Fruit fly (Drosophila melanogaster): ENCODE measurements around the gene CG43155.
A peak's percentile ranks its signal among the peaks of the same experiment; 100 is the strongest.

CG43155 gene

dm6 chrX:11494731-11495277, 35.2 kb downstream of the CG43155 start (continued):
- TF ChIP-seq CG1233 (GFP tag; optimal IDR thresholded peaks at IDR 0.05) (peak; percentile 68), CG10274 (GFP tag; optimal IDR thresholded peaks at IDR 0.05) (no peak), pb (GFP tag; optimal IDR thresholded peaks at IDR 0.05) (peak; percentile 47), CG15514 (GFP tag; optimal IDR thresholded peaks at IDR 0.05) (peak; percentile 11), CG12659 (GFP tag; optimal IDR thresholded peaks at IDR 0.05) (peak; percentile 52), btn (GFP tag; optimal IDR thresholded peaks at IDR 0.05) (peak; percentile 53), CG1832 (GFP tag; optimal IDR thresholded peaks at IDR 0.05) (no peak), Elba2 (GFP tag; optimal IDR thresholded peaks at IDR 0.05) (no peak), nerfin-1 (tag; optimal IDR thresholded peaks at IDR 0.05) (peak; percentile 84), jumu (GFP tag; optimal IDR thresholded peaks at IDR 0.05) (peak; percentile 69), CG8359 (GFP tag; optimal IDR thresholded peaks at IDR 0.05; ENCODE audit: borderline replicate concordance) (peak; percentile 61), Hr78 (GFP tag; optimal IDR thresholded peaks at IDR 0.05) (peak in 1 of 2 experiments; percentile 52), cg (GFP tag; optimal IDR thresholded peaks at IDR 0.05) (peak; percentile 59), peb (GFP tag; IDR thresholded peaks at IDR 0.05) (peak; percentile 47; the same call in 1 of the 2 replicates), CG2875 (GFP tag; optimal IDR thresholded peaks at IDR 0.05) (peak; percentile 80), CG9876 (GFP tag; optimal IDR thresholded peaks at IDR 0.05) (peak; percentile 39), CG8924 (tag; optimal IDR thresholded peaks at IDR 0.05) (peak; percentile 83), CG32767 (GFP tag; IDR thresholded peaks at IDR 0.05) (peak; percentile 65; the same call in 1 of the 2 replicates), CG1024 (GFP tag; IDR thresholded peaks at IDR 0.05) (no peak), CG10959 (GFP tag; IDR thresholded peaks at IDR 0.05) (peak; percentile 59), NFAT (GFP tag; IDR thresholded peaks at IDR 0.05) (no peak), shn (GFP tag; optimal IDR thresholded peaks at IDR 0.05) (peak; percentile 78), CG30403 (GFP tag; optimal IDR thresholded peaks at IDR 0.05) (peak; percentile 66), CG17612 (GFP tag; IDR thresholded peaks at IDR 0.05) (no peak), Dfd (GFP tag; optimal IDR thresholded peaks at IDR 0.05) (no peak), CG10147 (GFP tag; optimal IDR thresholded peaks at IDR 0.05) (peak; percentile 20), Scr (GFP tag; IDR thresholded peaks at IDR 0.05; ENCODE audit: partially characterized antibody) (no peak), p53 (GFP tag; optimal IDR thresholded peaks at IDR 0.05) (no peak), CG17829 (tag; optimal IDR thresholded peaks at IDR 0.05) (peak; percentile 81), CG14860 (GFP tag; IDR thresholded peaks at IDR 0.05; ENCODE audit: partially characterized antibody) (no peak), Mrtf (GFP tag; IDR thresholded peaks at IDR 0.05) (0 out of 3 replicates have a peak, but pooled peaks have one; percentile 46), slbo (GFP tag; IDR thresholded peaks at IDR 0.05) (peak; percentile 54), crc (GFP tag; optimal IDR thresholded peaks at IDR 0.05) (peak; percentile 45), CG13624 (GFP tag; optimal IDR thresholded peaks at IDR 0.05) (peak; percentile 40), E2f1 (GFP tag; IDR thresholded peaks at IDR 0.05) (0 out of 2 replicates have a peak, but pooled peaks have one; percentile 33), Ptx1 (GFP tag; IDR thresholded peaks at IDR 0.05) (peak; percentile 57), Oli (tag; optimal IDR thresholded peaks at IDR 0.05) (peak; percentile 77), CG2889 (GFP tag; IDR thresholded peaks at IDR 0.05) (no peak), odd (GFP tag; optimal IDR thresholded peaks at IDR 0.05) (peak; percentile 56), pan (optimal IDR thresholded peaks at IDR 0.05) (no peak), pan (GFP tag; optimal IDR thresholded peaks at IDR 0.05 in 1 of 2, IDR thresholded peaks at IDR 0.05 in 1 of 2) (peak in 1 of 2 experiments; percentile 55), CG11723 (GFP tag; optimal IDR thresholded peaks at IDR 0.05) (peak; percentile 60), sug (tag; optimal IDR thresholded peaks at IDR 0.05) (no peak), CG18619 (GFP tag; optimal IDR thresholded peaks at IDR 0.05) (peak; percentile 61), CG42726 (GFP tag; IDR thresholded peaks at IDR 0.05; ENCODE audit: partially characterized antibody) (no peak), HLH4C (GFP tag; IDR thresholded peaks at IDR 0.05; ENCODE audit: partially characterized antibody) (no peak), Doc2 (GFP tag; IDR thresholded peaks at IDR 0.05) (no peak), Rfx (GFP tag; IDR thresholded peaks at IDR 0.05) (peak; percentile 41), CG6272 (GFP tag; IDR thresholded peaks at IDR 0.05) (no peak), nom (GFP tag; optimal IDR thresholded peaks at IDR 0.05) (peak; percentile 89)
